Fruit fly (Drosophila melanogaster) whole organism, embryonic: ENCODE results near the gene CG8326.

Source experiments
- CG34376 ChIP-seq: fragments of 200-800 bp; sonication (Bioruptor generic); optimal IDR thresholded peaks from 2 replicates; lab custom pipeline; 2018; ENCODE audit warnings: missing biosample characterization, mild to moderate bottlenecking, missing genetic modification characterization
- CG9817 ChIP-seq: fragments of 200-800 bp; sonication (Bioruptor generic); optimal IDR thresholded peaks from 2 replicates; lab custom pipeline; 2018; ENCODE audit warnings: missing biosample characterization, mild to moderate bottlenecking, missing genetic modification characterization, moderate library complexity
- dmrt99B ChIP-seq: fragments of 200-800 bp; sonication (Bioruptor generic); optimal IDR thresholded peaks from 2 replicates; lab custom pipeline; 2018; ENCODE audit warnings: missing biosample characterization, mild to moderate bottlenecking, missing genetic modification characterization, moderate library complexity
- pan ChIP-seq, 4 experiments: fragments of >200 bp in 3 of 4; fragments of 200-800 bp in 1 of 4; sonication (Bioruptor generic) in 1 of 4; optimal IDR thresholded peaks in 3 of 4; IDR thresholded peaks in 1 of 4; 2 replicates each; pipeline versions ENCODE4 v1.3.6 to Lab custom; 2017 to 2022; ENCODE audit warnings: missing biosample characterization in 2 of 4, missing genetic modification characterization in 2 of 4, mixed read lengths in 1 of 4
- twi ChIP-seq: fragments of 200-800 bp; optimal IDR thresholded peaks from 2 replicates; lab custom pipeline; 2019; ENCODE audit warnings: missing biosample characterization, mild to moderate bottlenecking, missing genetic modification characterization, moderate library complexity

DNA sequence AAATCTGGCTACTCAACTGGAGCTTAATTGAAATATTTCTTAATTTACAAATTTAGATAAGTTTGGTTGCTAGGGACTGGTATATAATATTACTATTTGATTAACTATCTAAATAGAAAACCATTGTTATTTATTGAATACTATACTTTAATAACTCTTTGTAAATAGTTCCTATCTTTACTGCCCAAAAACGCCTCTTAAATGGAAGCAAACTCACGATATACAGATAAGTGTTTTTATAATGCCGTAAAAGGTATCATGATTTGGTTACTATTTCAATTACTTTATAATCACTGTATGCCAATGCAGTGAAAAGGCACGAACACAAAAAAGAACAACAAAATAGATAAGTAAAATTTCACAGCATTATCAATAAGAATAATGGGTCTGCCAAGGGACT lies 3.5 kb downstream of the CG8326 start:
- TF ChIP-seq CG9817 (tag; lab: Kevin White, UChicago) (no peak), twi (tag; lab: Kevin White, UChicago) (no peak), CG34376 (GFP tag; lab: Kevin White, UChicago) (no peak), dmrt99B (tag; lab: Kevin White, UChicago) (no peak), pan (optimal IDR thresholded peaks at IDR 0.05; lab: Kevin White, UChicago) (no peak), pan (GFP tag; optimal IDR thresholded peaks at IDR 0.05 in 1 of 2, IDR thresholded peaks at IDR 0.05 in 1 of 2) (no peak)
